Worm (Caenorhabditis elegans) whole organism, young adult: ENCODE measurements around the gene cogc-2.

Experiments
- B0261.1 ChIP-seq: sonication (generic microtip); optimal IDR thresholded peaks from 2 replicates; lab custom pipeline; 2016; ENCODE audit warnings: mild to moderate bottlenecking, missing genetic modification characterization, moderate library complexity, missing compliant biosample characterization
- D2030.7 ChIP-seq: fragments of 200-800 bp; sonication (Bioruptor generic); IDR thresholded peaks from 2 replicates; pipeline ENCODE4 v1.3.6; 2022; ENCODE audit warnings: missing genetic modification reagents, missing genetic modification characterization, missing compliant biosample characterization
- F10E7.11 ChIP-seq: sonication (generic microtip); optimal IDR thresholded peaks from 2 replicates; lab custom pipeline; 2017; ENCODE audit warnings: mild to moderate bottlenecking, missing genetic modification characterization, moderate library complexity, missing compliant biosample characterization
- F22D6.2 ChIP-seq: sonication (generic microtip); optimal IDR thresholded peaks from 2 replicates; lab custom pipeline; 2016; ENCODE audit warnings: mild to moderate bottlenecking, missing genetic modification characterization, missing compliant biosample characterization
- Y56A3A.18 ChIP-seq: fragments of 200-800 bp; sonication (Bioruptor generic); IDR thresholded peaks from 2 replicates; pipeline ENCODE4 v1.3.6; 2022; ENCODE audit warnings: missing genetic modification reagents, missing genetic modification characterization, missing compliant biosample characterization
- aptf-2 ChIP-seq: fragments of 200-800 bp; sonication (Bioruptor generic); conservative IDR thresholded peaks from 2 replicates; pipeline ENCODE4 v1.3.6; 2022; ENCODE audit warnings: missing genetic modification reagents, missing genetic modification characterization, missing compliant biosample characterization
- bed-2 ChIP-seq: fragments of 200-800 bp; sonication (Bioruptor generic); IDR thresholded peaks from 2 replicates; pipeline ENCODE4 v1.3.6; 2022; ENCODE audit warnings: missing genetic modification reagents, missing genetic modification characterization, missing compliant biosample characterization
- cebp-2 ChIP-seq: fragments of 200-800 bp; sonication (Bioruptor generic); IDR thresholded peaks from 2 replicates; pipeline ENCODE4 v1.3.6; 2022; ENCODE audit warnings: missing genetic modification characterization, missing compliant biosample characterization
- dpff-1 ChIP-seq: sonication (generic microtip); optimal IDR thresholded peaks from 2 replicates; lab custom pipeline; 2017; ENCODE audit warnings: mild to moderate bottlenecking, missing genetic modification characterization, missing compliant biosample characterization
- ekl-4 ChIP-seq: fragments of 200-800 bp; sonication (Bioruptor generic); IDR thresholded peaks from 2 replicates; pipeline ENCODE4 v1.3.6; 2022; ENCODE audit warnings: missing genetic modification reagents, missing genetic modification characterization, missing compliant biosample characterization
- gei-17 ChIP-seq: fragments of 200-800 bp; sonication (Bioruptor generic); optimal IDR thresholded peaks from 2 replicates; lab custom pipeline; 2018; ENCODE audit warnings: mild to moderate bottlenecking, missing genetic modification characterization, missing compliant biosample characterization
- him-1 ChIP-seq: sonication (generic microtip); optimal IDR thresholded peaks from 2 replicates; lab custom pipeline; 2016; ENCODE audit warnings: missing genotype, missing genetic modification reagents, missing genetic modification characterization, missing compliant biosample characterization
- let-526 ChIP-seq: fragments of 200-800 bp; sonication (Bioruptor generic); IDR thresholded peaks from 2 replicates; pipeline ENCODE4 v1.3.6; 2022; ENCODE audit warnings: missing genetic modification reagents, missing genetic modification characterization, missing compliant biosample characterization
- lin-40 ChIP-seq: sonication (generic microtip); optimal IDR thresholded peaks from 2 replicates; lab custom pipeline; 2016; ENCODE audit warnings: missing genetic modification characterization, mild to moderate bottlenecking, missing compliant biosample characterization, missing genotype, missing genetic modification reagents
- lir-1 ChIP-seq: fragments of 200-800 bp; sonication (Bioruptor generic); conservative IDR thresholded peaks from 2 replicates; pipeline ENCODE4 v1.3.6; 2022; ENCODE audit warnings: missing genetic modification reagents, missing genetic modification characterization, missing compliant biosample characterization
- mcd-1 ChIP-seq: fragments of 200-800 bp; sonication (Bioruptor generic); IDR thresholded peaks from 2 replicates; pipeline ENCODE4 v1.3.6; 2022; ENCODE audit warnings: missing genetic modification reagents, missing genetic modification characterization, missing compliant biosample characterization
- nfya-1 ChIP-seq: sonication (generic microtip); optimal IDR thresholded peaks from 2 replicates; lab custom pipeline; 2017; ENCODE audit warnings: antibody characterized with exemption, missing compliant biosample characterization, missing genetic modification characterization, borderline replicate concordance; ENCODE audit not compliant: insufficient read depth
- rec-8 ChIP-seq, 2 experiments: sonication (generic microtip); optimal IDR thresholded peaks; 2 replicates each; lab custom pipeline; 2016; ENCODE audit warnings: mild to moderate bottlenecking in 2 of 2, missing genetic modification characterization in 2 of 2, missing genetic modification reagents in 2 of 2, missing genotype in 2 of 2, missing biosample characterization in 1 of 2, missing compliant biosample characterization in 1 of 2, moderate library complexity in 1 of 2
- snpc-1.1 ChIP-seq: sonication (generic microtip); optimal IDR thresholded peaks from 2 replicates; lab custom pipeline; 2017; ENCODE audit warnings: missing genetic modification characterization, mild to moderate bottlenecking, missing compliant biosample characterization, antibody characterized with exemption, moderate library complexity, missing genotype, missing genetic modification reagents; ENCODE audit not compliant: insufficient read depth

cogc-2 gene

DNA sequence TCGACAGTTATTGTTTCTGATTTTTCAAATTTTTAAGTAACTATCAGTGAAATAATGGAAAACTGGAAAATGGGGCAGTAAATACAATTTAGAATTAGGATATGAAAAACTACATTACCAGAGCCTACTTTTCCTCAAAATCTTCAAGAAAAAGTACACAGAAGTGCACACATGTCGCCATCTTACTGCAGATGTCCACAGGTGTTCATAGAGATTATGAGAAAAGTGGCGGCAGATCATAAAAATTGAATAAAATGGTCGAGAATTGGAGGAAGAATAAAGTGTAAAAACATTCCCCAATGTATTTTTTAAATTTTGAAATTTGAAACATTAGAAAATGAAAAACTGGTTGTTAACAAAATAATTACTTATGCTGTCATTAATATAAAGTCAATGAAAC lies 41.5 kb downstream of the cogc-2 start:
- TF ChIP-seq B0261.1 (tag; lab: Kevin White, UChicago) (no peak), let-526 (GFP tag; lab: Robert Waterston, UW) (no peak), lin-40 (no peak), lir-1 (GFP tag; lab: Robert Waterston, UW) (no peak), mcd-1 (GFP tag; lab: Robert Waterston, UW) (no peak)

DNA sequence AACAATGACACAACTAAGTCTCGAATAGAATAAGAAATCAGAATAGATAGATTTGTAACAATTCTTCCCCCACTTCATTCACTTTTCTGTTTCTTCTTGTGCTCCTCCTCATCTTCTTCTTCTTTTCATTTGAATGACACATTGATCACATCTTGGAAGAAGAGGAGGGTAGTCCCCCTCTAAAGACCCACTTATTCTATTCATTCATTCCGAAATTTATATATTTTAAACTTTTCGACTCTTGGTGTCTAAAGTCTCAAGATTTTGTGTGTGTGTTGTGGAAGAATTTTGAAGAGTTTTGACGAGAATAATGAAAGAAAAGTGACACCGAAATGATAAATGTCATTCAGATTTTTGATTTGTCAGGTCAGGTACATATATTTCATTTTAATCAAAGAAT lies 48.3 kb downstream of the cogc-2 start:
- TF ChIP-seq him-1 (no peak), rec-8 (tag; optimal IDR thresholded peaks at IDR 0.05; lab: Kevin White, UChicago) (no peak), aptf-2 (GFP tag; lab: Robert Waterston, UW) (no peak), lin-40 (no peak), dpff-1 (tag; lab: Kevin White, UChicago) (no peak), snpc-1.1 (tag; lab: Kevin White, UChicago) (no peak), Y56A3A.18 (no peak), cebp-2 (GFP tag; lab: Robert Waterston, UW) (no peak), gei-17 (GFP tag; lab: Kevin White, UChicago) (no peak), D2030.7 (GFP tag; lab: Robert Waterston, UW) (no peak), bed-2 (GFP tag; lab: Robert Waterston, UW) (no peak), F22D6.2 (tag; lab: Kevin White, UChicago) (no peak), F10E7.11 (tag; lab: Kevin White, UChicago) (no peak), ekl-4 (GFP tag; lab: Robert Waterston, UW) (no peak), nfya-1 (no peak), mcd-1 (GFP tag; lab: Robert Waterston, UW) (no peak)
